Worm (Caenorhabditis elegans) whole organism, late embryonic: Measurements from ENCODE around the gene brc-2.

ENCODE experiments used
- C08G9.2 ChIP-seq: sonication (generic microtip); optimal IDR thresholded peaks from 2 replicates; lab custom pipeline; 2016; ENCODE audit warnings: mild to moderate bottlenecking, missing genetic modification characterization, moderate library complexity, missing compliant biosample characterization
- C38D4.7 ChIP-seq: fragments of 200-800 bp; sonication (Bioruptor generic); optimal IDR thresholded peaks from 2 replicates; lab custom pipeline; 2018; ENCODE audit warnings: mild to moderate bottlenecking, missing genetic modification characterization, moderate library complexity, missing compliant biosample characterization
- F13H6.1 ChIP-seq: sonication (generic microtip); optimal IDR thresholded peaks from 2 replicates; lab custom pipeline; 2016; ENCODE audit warnings: missing genetic modification characterization, missing compliant biosample characterization
- K02D7.2 ChIP-seq: sonication (generic microtip); optimal IDR thresholded peaks from 2 replicates; lab custom pipeline; 2017; ENCODE audit warnings: mild to moderate bottlenecking, missing genetic modification characterization, missing compliant biosample characterization
- ama-1 ChIP-seq: fragments of 150-350 bp; optimal IDR thresholded peaks from 2 replicates; lab custom pipeline; 2014
- ceh-18 ChIP-seq: sonication (generic microtip); optimal IDR thresholded peaks from 2 replicates; lab custom pipeline; 2016; ENCODE audit warnings: missing genetic modification characterization, missing compliant biosample characterization
- ceh-19 ChIP-seq: fragments of 200-800 bp; sonication (Bioruptor generic); optimal IDR thresholded peaks from 2 replicates; lab custom pipeline; 2018; ENCODE audit warnings: mild to moderate bottlenecking, missing genetic modification characterization, missing compliant biosample characterization
- ceh-2 ChIP-seq: sonication (generic microtip); optimal IDR thresholded peaks from 2 replicates; lab custom pipeline; 2016; ENCODE audit warnings: missing genotype, missing genetic modification characterization, missing compliant biosample characterization
- ceh-22 ChIP-seq: sonication (generic microtip); optimal IDR thresholded peaks from 2 replicates; lab custom pipeline; 2017; ENCODE audit warnings: missing biosample characterization, missing genetic modification characterization
- ceh-24 ChIP-seq: sonication (generic microtip); optimal IDR thresholded peaks from 2 replicates; lab custom pipeline; 2016; ENCODE audit warnings: mild to moderate bottlenecking, missing genetic modification characterization, missing compliant biosample characterization
- ceh-30 ChIP-seq: fragments of 150-350 bp; optimal IDR thresholded peaks from 2 replicates; lab custom pipeline; 2014; ENCODE audit warnings: missing biosample characterization, missing genetic modification characterization
- ceh-48 ChIP-seq: sonication (generic microtip); optimal IDR thresholded peaks from 2 replicates; lab custom pipeline; 2016; ENCODE audit warnings: missing genetic modification characterization, inconsistent platforms, missing compliant biosample characterization
- ceh-9 ChIP-seq: sonication (generic microtip); optimal IDR thresholded peaks from 2 replicates; lab custom pipeline; 2016; ENCODE audit warnings: mild to moderate bottlenecking, missing genetic modification characterization, inconsistent platforms, missing compliant biosample characterization
- dmd-4 ChIP-seq: sonication (generic microtip); optimal IDR thresholded peaks from 2 replicates; lab custom pipeline; 2016; ENCODE audit warnings: borderline replicate concordance, missing genetic modification characterization, missing compliant biosample characterization
- elt-2 ChIP-seq: sonication (generic microtip); optimal IDR thresholded peaks from 2 replicates; lab custom pipeline; 2016; ENCODE audit warnings: missing genetic modification reagents, missing genetic modification characterization, missing compliant biosample characterization
- elt-4 ChIP-seq: sonication (generic microtip); optimal IDR thresholded peaks from 2 replicates; lab custom pipeline; 2016; ENCODE audit warnings: missing genetic modification characterization, missing compliant biosample characterization
- ets-4 ChIP-seq: sonication (generic microtip); optimal IDR thresholded peaks from 2 replicates; lab custom pipeline; 2016; ENCODE audit warnings: missing genetic modification characterization, missing compliant biosample characterization
- fax-1 ChIP-seq: sonication (generic microtip); optimal IDR thresholded peaks from 2 replicates; lab custom pipeline; 2016; ENCODE audit warnings: missing genotype, missing genetic modification characterization, missing compliant biosample characterization
- fkh-10 ChIP-seq: fragments of 150-350 bp; optimal IDR thresholded peaks from 2 replicates; lab custom pipeline; 2014; ENCODE audit warnings: missing biosample characterization, missing genetic modification reagents, missing genetic modification characterization
- fkh-6 ChIP-seq: sonication (generic microtip); optimal IDR thresholded peaks from 2 replicates; lab custom pipeline; 2016; ENCODE audit warnings: missing genetic modification characterization, missing compliant biosample characterization
- hlh-30 ChIP-seq: sonication (generic microtip); optimal IDR thresholded peaks from 2 replicates; lab custom pipeline; 2017; ENCODE audit warnings: antibody characterized with exemption, missing genetic modification characterization, missing compliant biosample characterization; ENCODE audit not compliant: insufficient read depth
- madf-2 ChIP-seq: sonication (generic microtip); optimal IDR thresholded peaks from 2 replicates; lab custom pipeline; 2017; ENCODE audit warnings: missing genetic modification characterization, missing compliant biosample characterization
- nhr-232 ChIP-seq: sonication (generic microtip); optimal IDR thresholded peaks from 2 replicates; lab custom pipeline; 2016; ENCODE audit warnings: missing genetic modification characterization, missing compliant biosample characterization
- npax-4 ChIP-seq: sonication (generic microtip); optimal IDR thresholded peaks from 2 replicates; lab custom pipeline; 2016; ENCODE audit warnings: missing genetic modification characterization, missing compliant biosample characterization
- pag-3 ChIP-seq: sonication (generic microtip); optimal IDR thresholded peaks from 2 replicates; lab custom pipeline; 2016; ENCODE audit warnings: missing compliant biosample characterization, missing genetic modification characterization, borderline replicate concordance
- pax-1 ChIP-seq: fragments of 150-350 bp; optimal IDR thresholded peaks from 2 replicates; lab custom pipeline; 2014; ENCODE audit warnings: missing biosample characterization, missing genetic modification characterization
- pqm-1 ChIP-seq: sonication (generic microtip); optimal IDR thresholded peaks from 2 replicates; lab custom pipeline; 2016; ENCODE audit warnings: missing genetic modification characterization, missing compliant biosample characterization
- pros-1 ChIP-seq: fragments of 150-350 bp; optimal IDR thresholded peaks from 2 replicates; lab custom pipeline; 2014; ENCODE audit warnings: missing biosample characterization, missing genetic modification reagents, missing genetic modification characterization
- sdc-2 ChIP-seq: sonication (generic microtip); optimal IDR thresholded peaks from 2 replicates; lab custom pipeline; 2016; ENCODE audit warnings: missing genotype, missing genetic modification characterization, missing compliant biosample characterization
- sox-4 ChIP-seq: sonication (generic microtip); optimal IDR thresholded peaks from 2 replicates; lab custom pipeline; 2017; ENCODE audit warnings: mild to moderate bottlenecking, missing genetic modification characterization, inconsistent platforms, missing compliant biosample characterization
- syd-9 ChIP-seq: sonication (generic microtip); optimal IDR thresholded peaks from 2 replicates; lab custom pipeline; 2016; ENCODE audit warnings: mild to moderate bottlenecking, missing genetic modification characterization, moderate library complexity, missing compliant biosample characterization
- tbx-2 ChIP-seq: sonication (generic microtip); optimal IDR thresholded peaks from 2 replicates; lab custom pipeline; 2016; ENCODE audit warnings: missing genetic modification characterization, missing compliant biosample characterization
- tbx-7 ChIP-seq: sonication (generic microtip); optimal IDR thresholded peaks from 2 replicates; lab custom pipeline; 2016; ENCODE audit warnings: missing genotype, missing genetic modification characterization, missing compliant biosample characterization
- ttx-3 ChIP-seq: sonication (generic microtip); optimal IDR thresholded peaks from 2 replicates; lab custom pipeline; 2016; ENCODE audit warnings: missing genetic modification reagents, missing genetic modification characterization, missing compliant biosample characterization
- unc-55 ChIP-seq: sonication (generic microtip); optimal IDR thresholded peaks from 2 replicates; lab custom pipeline; 2017; ENCODE audit warnings: missing biosample characterization, missing genetic modification reagents, missing genetic modification characterization
- unc-86 ChIP-seq: sonication (generic microtip); optimal IDR thresholded peaks from 2 replicates; lab custom pipeline; 2016; ENCODE audit warnings: missing genetic modification characterization, missing compliant biosample characterization

brc-2 gene

DNA sequence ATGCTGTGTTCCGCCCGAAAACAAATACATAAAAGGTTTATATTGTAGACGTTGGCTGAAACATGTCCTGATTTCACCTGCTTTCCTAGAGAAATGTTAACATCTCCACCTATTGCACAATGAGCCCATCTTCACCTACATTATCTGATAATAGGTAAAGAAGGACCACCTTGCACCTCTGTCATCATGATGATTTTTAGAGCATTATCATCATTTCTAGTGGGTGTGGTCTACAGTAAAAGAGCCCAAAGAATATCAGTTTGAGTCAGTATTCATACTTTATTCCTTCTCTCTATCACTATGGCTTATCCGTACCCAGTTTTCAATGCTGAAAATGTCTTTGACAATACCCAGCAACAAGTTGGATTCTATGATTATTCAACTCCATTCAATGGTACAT, 18.7 kb downstream of the brc-2 start, which contains the start of gene med-2:
Gene med-2, plus strand, starts transcription at position 301 of the 400 bp plus-strand sequence.
- TF ChIP-seq ttx-3 (tag; lab: Kevin White, UChicago) (no peak), pax-1 (no peak), ceh-19 (no peak), sox-4 (tag; lab: Kevin White, UChicago) (no peak), elt-2 (tag; lab: Kevin White, UChicago) (no peak), fkh-10 (no peak)

DNA sequence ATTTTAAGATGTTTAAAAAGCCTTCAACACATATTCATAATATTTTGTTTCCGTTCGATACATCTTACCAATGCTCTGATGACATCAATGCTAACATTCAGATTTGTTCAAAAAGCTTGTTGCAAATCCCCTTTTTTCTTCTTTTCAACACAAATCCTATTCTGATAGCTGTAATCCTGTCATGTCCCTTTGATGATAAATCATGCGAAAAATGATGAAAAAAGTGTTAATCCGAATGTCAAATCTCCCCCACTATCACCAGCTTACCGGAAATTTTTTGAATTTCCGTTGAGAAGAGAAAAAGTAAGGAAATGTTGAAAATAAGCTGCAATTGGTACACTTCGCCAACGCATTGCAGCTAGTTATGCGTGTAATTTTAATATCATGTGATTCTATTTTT, 21.2 kb downstream of the brc-2 start:
- TF ChIP-seq fax-1 (tag; lab: Kevin White, UChicago) (no peak), pqm-1 (tag; lab: Kevin White, UChicago) (no peak), ama-1 (lab: Kevin White, UChicago) (no peak), elt-4 (tag; lab: Kevin White, UChicago) (no peak), ceh-30 (no peak), fkh-6 (tag; lab: Kevin White, UChicago) (no peak)

DNA sequence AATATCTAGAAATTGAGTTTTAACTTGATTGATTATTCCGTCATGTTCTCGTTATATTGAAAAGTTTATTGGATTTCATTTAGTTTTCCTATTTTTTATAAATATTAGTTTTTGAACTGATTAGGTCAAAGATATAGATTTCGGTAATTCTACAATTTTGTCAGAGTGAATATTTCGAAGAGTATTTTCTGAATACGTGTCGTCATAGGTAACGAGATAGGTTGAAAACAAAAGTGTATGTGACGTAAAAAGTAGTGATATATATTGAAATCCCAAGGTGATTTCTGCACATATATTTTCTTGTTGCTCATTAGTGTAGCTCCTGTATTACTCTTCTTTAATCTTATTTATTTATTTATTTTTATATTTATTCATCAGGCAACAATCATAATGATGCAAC, 22.1 kb downstream of the brc-2 start, which contains the start of gene K04C2.7:
Gene K04C2.7, plus strand, starts transcription at position 301 of the 400 bp plus-strand sequence.
- TF ChIP-seq unc-86 (tag; lab: Kevin White, UChicago): no peak
- no peak for TF ChIP-seq elt-2 (tag; lab: Kevin White, UChicago)
- no peak for TF ChIP-seq tbx-2 (tag; lab: Kevin White, UChicago)
- TF ChIP-seq dmd-4 (tag; lab: Kevin White, UChicago): no peak
- no peak for TF ChIP-seq ceh-2 (tag; lab: Kevin White, UChicago)
- TF ChIP-seq sox-4 (tag; lab: Kevin White, UChicago): no peak
- TF ChIP-seq nhr-232 (tag; lab: Kevin White, UChicago): no peak
- TF ChIP-seq pag-3 (tag; lab: Kevin White, UChicago): no peak
- no peak for TF ChIP-seq npax-4 (tag; lab: Kevin White, UChicago)
- TF ChIP-seq ceh-9: no peak
- TF ChIP-seq unc-55 (GFP tag; lab: Kevin White, UChicago): no peak
- no peak for TF ChIP-seq C08G9.2 (tag; lab: Kevin White, UChicago)
- no peak for TF ChIP-seq fkh-10
- no peak for TF ChIP-seq K02D7.2 (tag; lab: Kevin White, UChicago)
- TF ChIP-seq ceh-48: no peak
- TF ChIP-seq tbx-7 (tag; lab: Kevin White, UChicago): no peak
- no peak for TF ChIP-seq pros-1 (tag; lab: Kevin White, UChicago)
- TF ChIP-seq hlh-30 (tag; lab: Kevin White, UChicago): no peak

DNA sequence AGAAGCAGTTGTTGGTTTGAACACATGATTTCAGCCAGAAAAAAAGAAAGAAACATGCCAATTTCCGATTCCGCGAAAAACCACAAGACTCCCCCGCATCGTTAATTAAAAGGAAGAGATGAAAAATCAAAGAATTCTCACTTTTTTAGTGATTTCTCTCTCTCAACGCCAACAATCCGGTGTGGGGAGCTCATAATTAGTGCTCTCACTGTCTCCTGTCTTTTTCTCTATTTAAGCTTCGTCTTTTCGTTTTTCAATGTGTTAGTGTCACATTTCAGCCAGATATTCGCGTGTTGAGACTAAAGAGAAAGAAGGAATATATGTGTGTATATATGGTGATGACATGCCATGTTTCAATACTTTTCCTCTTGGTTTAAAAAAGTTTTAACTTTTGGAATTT, 29.2 kb downstream of the brc-2 start:
- TF ChIP-seq ets-4 (tag; lab: Kevin White, UChicago) (no peak), syd-9 (tag; lab: Kevin White, UChicago) (no peak), unc-86 (tag; lab: Kevin White, UChicago) (no peak), F13H6.1 (no peak), pax-1 (no peak), ceh-18 (tag; lab: Kevin White, UChicago) (no peak), ceh-22 (tag; lab: Kevin White, UChicago) (no peak), K02D7.2 (tag; lab: Kevin White, UChicago) (no peak), madf-2 (tag; lab: Kevin White, UChicago) (no peak), sdc-2 (no peak), npax-4 (tag; lab: Kevin White, UChicago) (no peak), tbx-2 (tag; lab: Kevin White, UChicago) (no peak), ceh-9 (no peak), ceh-19 (no peak), C38D4.7 (GFP tag; lab: Kevin White, UChicago) (no peak), elt-2 (tag; lab: Kevin White, UChicago) (no peak), sox-4 (tag; lab: Kevin White, UChicago) (no peak), ceh-24 (tag; lab: Kevin White, UChicago) (no peak), C08G9.2 (tag; lab: Kevin White, UChicago) (no peak)
